Worm (Caenorhabditis elegans): ENCODE measurements around the gene clec-6.

- TF ChIP-seq ceh-44 (GFP tag; IDR thresholded peaks at IDR 0.05) (no peak), cey-2 (tag; optimal IDR thresholded peaks at IDR 0.05; ENCODE audit: borderline replicate concordance, insufficient read depth) (no peak), unc-39 (tag; optimal IDR thresholded peaks at IDR 0.05) (no peak), nhr-25 (tag; optimal IDR thresholded peaks at IDR 0.05; ENCODE audit: borderline replicate concordance, insufficient read depth) (no peak), F37D6.2 (tag; optimal IDR thresholded peaks at IDR 0.05) (no peak), F49E8.2 (tag; optimal IDR thresholded peaks at IDR 0.05; ENCODE audit: borderline replicate concordance) (no peak), lin-13 (GFP tag; optimal IDR thresholded peaks at IDR 0.05) (no peak), ces-1 (GFP tag; optimal IDR thresholded peaks at IDR 0.05) (no peak), unc-62 (GFP tag; optimal IDR thresholded peaks at IDR 0.05 in 1 of 2) (no peak), unc-62 (tag; optimal IDR thresholded peaks at IDR 0.05) (no peak), ztf-11 (tag; optimal IDR thresholded peaks at IDR 0.05) (no peak), ama-1 (optimal IDR thresholded peaks at IDR 0.05) (no peak), ZK546.5 (tag; optimal IDR thresholded peaks at IDR 0.05) (no peak)
Observed at ce11 chrIII:4906365-4906764, 19.1 kb upstream of the clec-6 start.
